Worm (Caenorhabditis elegans) whole organism, L1 larva: ENCODE data around the gene miro-1.

Experiments used
- ama-1 ChIP-seq: fragments of 150-350 bp; optimal IDR thresholded peaks from 2 replicates; lab custom pipeline; 2014
- ces-1 ChIP-seq: fragments of 150-350 bp; optimal IDR thresholded peaks from 2 replicates; lab custom pipeline; 2014; ENCODE audit warnings: missing biosample characterization, missing genetic modification reagents, missing genetic modification characterization
- dsc-1 ChIP-seq: sonication (generic microtip); optimal IDR thresholded peaks from 2 replicates; lab custom pipeline; 2016; ENCODE audit warnings: mild to moderate bottlenecking, missing genetic modification characterization, missing compliant biosample characterization
- jun-1 ChIP-seq: fragments of 150-350 bp; optimal IDR thresholded peaks from 2 replicates; lab custom pipeline; 2014; ENCODE audit warnings: missing biosample characterization, missing genetic modification reagents, missing genetic modification characterization
- lin-15B ChIP-seq: fragments of 150-350 bp; sonication (generic microtip); optimal IDR thresholded peaks from 3 replicates; lab custom pipeline; 2014; ENCODE audit warnings: missing biosample characterization, missing genetic modification characterization
- lin-35 ChIP-seq, 2 experiments: fragments of 150-350 bp; optimal IDR thresholded peaks; 2 replicates each; lab custom pipeline; 2014; ENCODE audit warnings: missing biosample characterization in 2 of 2, missing genetic modification characterization in 2 of 2, missing genetic modification reagents in 2 of 2
- nhr-28 ChIP-seq: fragments of 150-350 bp; optimal IDR thresholded peaks from 2 replicates; lab custom pipeline; 2014; ENCODE audit warnings: missing biosample characterization, missing genetic modification characterization
- pqm-1 ChIP-seq: sonication (generic microtip); optimal IDR thresholded peaks from 3 replicates; lab custom pipeline; 2017; ENCODE audit warnings: missing biosample characterization, missing genetic modification characterization
- snpc-4 ChIP-seq: fragments of 150-350 bp; optimal IDR thresholded peaks from 2 replicates; lab custom pipeline; 2014; ENCODE audit warnings: missing biosample characterization, missing genetic modification characterization
- unc-62 ChIP-seq: fragments of 150-350 bp; optimal IDR thresholded peaks from 2 replicates; lab custom pipeline; 2014; ENCODE audit warnings: missing biosample characterization, missing genetic modification reagents, missing genetic modification characterization
- unc-86 ChIP-seq: sonication (generic microtip); optimal IDR thresholded peaks from 2 replicates; lab custom pipeline; 2016; ENCODE audit warnings: missing genetic modification characterization, missing compliant biosample characterization
- ztf-11 ChIP-seq, 2 experiments: sonication (generic microtip); optimal IDR thresholded peaks; 2 replicates each; lab custom pipeline; 2016 to 2017; ENCODE audit warnings: missing genetic modification characterization in 2 of 2, missing biosample characterization in 1 of 2, missing compliant biosample characterization in 1 of 2

ce11 chrIV:4748408-4749105, 33.0 kb upstream of the miro-1 start, which contains the start of gene cyc-2.1:
- peak; percentile 35 for TF ChIP-seq lin-15B
- no peak for TF ChIP-seq jun-1 (tag; lab: Kevin White, UChicago)
- TF ChIP-seq unc-86 (tag; lab: Kevin White, UChicago) = peak; percentile 30
- peak; percentile 45 for TF ChIP-seq snpc-4 (tag; lab: Kevin White, UChicago)
- TF ChIP-seq ama-1 (lab: Kevin White, UChicago) = no peak
- no peak for TF ChIP-seq ces-1 (GFP tag; lab: Kevin White, UChicago)
- no peak for TF ChIP-seq nhr-28 (tag; lab: Kevin White, UChicago)
- no peak for TF ChIP-seq pqm-1
- TF ChIP-seq lin-35 (GFP tag; optimal IDR thresholded peaks at IDR 0.05; lab: Kevin White, UChicago) = peak; percentile 33 to 55
- TF ChIP-seq ztf-11 (tag; optimal IDR thresholded peaks at IDR 0.05; lab: Kevin White, UChicago) = no peak
- TF ChIP-seq dsc-1 = peak; percentile 21
- no peak for TF ChIP-seq unc-62 (GFP tag; lab: Kevin White, UChicago)
